Worm (Caenorhabditis elegans) whole organism, young adult: ENCODE results near the gene M106.7.

ENCODE experiments used
- B0261.1 ChIP-seq: sonication (generic microtip); optimal IDR thresholded peaks from 2 replicates; lab custom pipeline; 2016; ENCODE audit warnings: mild to moderate bottlenecking, missing genetic modification characterization, moderate library complexity, missing compliant biosample characterization
- C06A6.2 ChIP-seq: fragments of 200-800 bp; sonication (Bioruptor generic); conservative IDR thresholded peaks from 2 replicates; pipeline ENCODE4 v1.3.6; 2022; ENCODE audit warnings: missing genetic modification characterization, missing compliant biosample characterization
- F10E7.11 ChIP-seq: sonication (generic microtip); optimal IDR thresholded peaks from 2 replicates; lab custom pipeline; 2017; ENCODE audit warnings: mild to moderate bottlenecking, missing genetic modification characterization, moderate library complexity, missing compliant biosample characterization
- F23B12.7 ChIP-seq: sonication (generic microtip); optimal IDR thresholded peaks from 2 replicates; lab custom pipeline; 2017; ENCODE audit warnings: missing genetic modification characterization, mild to moderate bottlenecking, missing compliant biosample characterization, antibody characterized with exemption, moderate library complexity; ENCODE audit not compliant: insufficient read depth
- F57A8.1 ChIP-seq: fragments of 200-800 bp; sonication (Bioruptor generic); optimal IDR thresholded peaks from 2 replicates; lab custom pipeline; 2018; ENCODE audit warnings: mild to moderate bottlenecking, missing genetic modification characterization, moderate library complexity, missing compliant biosample characterization
- Y53F4B.3 ChIP-seq: fragments of 200-800 bp; sonication (Bioruptor generic); IDR thresholded peaks from 2 replicates; pipeline ENCODE4 v1.3.6; 2022; ENCODE audit warnings: missing genetic modification reagents, missing genetic modification characterization, missing compliant biosample characterization
- Y53G8AR.9 ChIP-seq: fragments of 200-800 bp; sonication (Bioruptor generic); conservative IDR thresholded peaks from 2 replicates; pipeline ENCODE4 v1.3.6; 2022; ENCODE audit warnings: missing genetic modification reagents, missing genetic modification characterization, missing compliant biosample characterization
- Y56A3A.18 ChIP-seq: fragments of 200-800 bp; sonication (Bioruptor generic); IDR thresholded peaks from 2 replicates; pipeline ENCODE4 v1.3.6; 2022; ENCODE audit warnings: missing genetic modification reagents, missing genetic modification characterization, missing compliant biosample characterization
- Y95B8A.8 ChIP-seq: fragments of 200-800 bp; sonication (Bioruptor generic); IDR thresholded peaks from 2 replicates; pipeline ENCODE4 v1.3.6; 2022; ENCODE audit warnings: missing genetic modification reagents, missing genetic modification characterization, missing compliant biosample characterization
- akir-1 ChIP-seq: fragments of 200-800 bp; sonication (Bioruptor generic); optimal IDR thresholded peaks from 2 replicates; lab custom pipeline; 2018; ENCODE audit warnings: mild to moderate bottlenecking, missing genetic modification characterization, moderate library complexity, missing compliant biosample characterization
- aptf-3 ChIP-seq: fragments of 200-800 bp; sonication (Bioruptor generic); IDR thresholded peaks from 2 replicates; pipeline ENCODE4 v1.3.6; 2022; ENCODE audit warnings: missing genetic modification characterization, missing compliant biosample characterization
- attf-5 ChIP-seq: fragments of 200-800 bp; sonication (Bioruptor generic); optimal IDR thresholded peaks from 2 replicates; lab custom pipeline; 2018; ENCODE audit warnings: mild to moderate bottlenecking, missing genetic modification characterization, missing compliant biosample characterization
- ceh-40 ChIP-seq: fragments of 200-800 bp; sonication (Bioruptor generic); IDR thresholded peaks from 2 replicates; pipeline ENCODE4 v1.3.6; 2022; ENCODE audit warnings: missing genetic modification characterization, missing compliant biosample characterization
- egl-44 ChIP-seq: fragments of 200-800 bp; sonication (Bioruptor generic); IDR thresholded peaks from 2 replicates; pipeline ENCODE4 v1.3.6; 2022; ENCODE audit warnings: missing genetic modification reagents, missing genetic modification characterization, missing compliant biosample characterization
- gei-17 ChIP-seq: fragments of 200-800 bp; sonication (Bioruptor generic); optimal IDR thresholded peaks from 2 replicates; lab custom pipeline; 2018; ENCODE audit warnings: mild to moderate bottlenecking, missing genetic modification characterization, missing compliant biosample characterization
- hmg-1.2 ChIP-seq: fragments of 200-800 bp; sonication (Bioruptor generic); IDR thresholded peaks from 2 replicates; pipeline ENCODE4 v1.3.6; 2022; ENCODE audit warnings: missing genetic modification reagents, missing genetic modification characterization, missing compliant biosample characterization
- lag-1 ChIP-seq: fragments of 200-800 bp; sonication (Bioruptor generic); IDR thresholded peaks from 2 replicates; pipeline ENCODE4 v1.3.6; 2022; ENCODE audit warnings: missing genetic modification reagents, missing genetic modification characterization, missing compliant biosample characterization
- let-526 ChIP-seq: fragments of 200-800 bp; sonication (Bioruptor generic); IDR thresholded peaks from 2 replicates; pipeline ENCODE4 v1.3.6; 2022; ENCODE audit warnings: missing genetic modification reagents, missing genetic modification characterization, missing compliant biosample characterization
- lin-35 ChIP-seq, 3 experiments: fragments of 150-350 bp in 2 of 3; sonication (generic microtip) in 1 of 3; optimal IDR thresholded peaks; 2 replicates each; lab custom pipeline; 2014 to 2018; ENCODE audit warnings: missing biosample characterization in 3 of 3, missing genetic modification characterization in 3 of 3, missing genetic modification reagents in 3 of 3
- madf-10 ChIP-seq: sonication (generic microtip); optimal IDR thresholded peaks from 2 replicates; lab custom pipeline; 2016; ENCODE audit warnings: mild to moderate bottlenecking, missing genetic modification characterization, missing compliant biosample characterization
- madf-3 ChIP-seq: fragments of 200-800 bp; sonication (Bioruptor generic); IDR thresholded peaks from 2 replicates; pipeline ENCODE4 v1.3.6; 2022; ENCODE audit warnings: missing genetic modification reagents, missing genetic modification characterization, missing compliant biosample characterization
- mcd-1 ChIP-seq: fragments of 200-800 bp; sonication (Bioruptor generic); IDR thresholded peaks from 2 replicates; pipeline ENCODE4 v1.3.6; 2022; ENCODE audit warnings: missing genetic modification reagents, missing genetic modification characterization, missing compliant biosample characterization
- mes-4 ChIP-seq: sonication (generic microtip); optimal IDR thresholded peaks from 2 replicates; lab custom pipeline; 2016; ENCODE audit warnings: missing genotype, missing genetic modification characterization, missing compliant biosample characterization
- mxl-1 ChIP-seq: sonication (generic microtip); optimal IDR thresholded peaks from 2 replicates; lab custom pipeline; 2016; ENCODE audit warnings: missing genetic modification characterization, missing compliant biosample characterization
- nfya-1 ChIP-seq: sonication (generic microtip); optimal IDR thresholded peaks from 2 replicates; lab custom pipeline; 2017; ENCODE audit warnings: antibody characterized with exemption, missing compliant biosample characterization, missing genetic modification characterization, borderline replicate concordance; ENCODE audit not compliant: insufficient read depth
- nfyb-1 ChIP-seq: fragments of 200-800 bp; sonication (Bioruptor generic); IDR thresholded peaks from 2 replicates; pipeline ENCODE4 v1.3.6; 2022; ENCODE audit warnings: missing genetic modification reagents, missing genetic modification characterization, missing compliant biosample characterization
- nhr-179 ChIP-seq: sonication (generic microtip); optimal IDR thresholded peaks from 2 replicates; lab custom pipeline; 2016; ENCODE audit warnings: mild to moderate bottlenecking, missing genetic modification characterization, missing compliant biosample characterization
- pha-4 ChIP-seq: fragments of 150-350 bp; sonication (generic microtip); optimal IDR thresholded peaks from 2 replicates; lab custom pipeline; 2014; ENCODE audit warnings: missing biosample characterization, missing genetic modification reagents, missing genetic modification characterization
- repo-1 ChIP-seq: sonication (generic microtip); optimal IDR thresholded peaks from 2 replicates; lab custom pipeline; 2017; ENCODE audit warnings: mild to moderate bottlenecking, missing genetic modification characterization, missing compliant biosample characterization
- rpc-1 ChIP-seq, 2 experiments: fragments of 150-350 bp in 1 of 2; sonication (generic microtip) in 1 of 2; optimal IDR thresholded peaks; 2 replicates each; lab custom pipeline; 2014 to 2018; ENCODE audit warnings: missing biosample characterization in 1 of 2, missing genetic modification characterization in 1 of 2, missing genetic modification reagents in 1 of 2, missing genotype in 1 of 2
- snpc-4 ChIP-seq, 5 experiments: fragments of 150-350 bp in 1 of 5; sonication (generic microtip) in 4 of 5; optimal IDR thresholded peaks; 2 replicates each; lab custom pipeline; 2014 to 2018; ENCODE audit warnings: missing genetic modification characterization in 5 of 5, missing biosample characterization in 3 of 5, antibody characterized with exemption in 2 of 5, mild to moderate bottlenecking in 2 of 5, missing compliant biosample characterization in 2 of 5, missing genotype in 2 of 5, moderate library complexity in 2 of 5, missing genetic modification reagents in 1 of 5
- sptf-2 ChIP-seq: fragments of 200-800 bp; sonication (Bioruptor generic); optimal IDR thresholded peaks from 2 replicates; lab custom pipeline; 2018; ENCODE audit warnings: mild to moderate bottlenecking, missing genetic modification characterization, missing compliant biosample characterization
- xnd-1 ChIP-seq: sonication (generic microtip); optimal IDR thresholded peaks from 2 replicates; lab custom pipeline; 2016; ENCODE audit warnings: missing genotype, missing genetic modification reagents, missing genetic modification characterization, missing compliant biosample characterization
- zfh-2 ChIP-seq: fragments of 200-800 bp; sonication (Bioruptor generic); conservative IDR thresholded peaks from 2 replicates; pipeline ENCODE4 v1.3.6; 2022; ENCODE audit warnings: missing genetic modification reagents, missing genetic modification characterization, missing compliant biosample characterization
- ztf-18 ChIP-seq: sonication (generic microtip); optimal IDR thresholded peaks from 2 replicates; lab custom pipeline; 2016; ENCODE audit warnings: missing genotype, mild to moderate bottlenecking, missing genetic modification characterization, missing compliant biosample characterization
- ztf-25 ChIP-seq: fragments of 200-800 bp; sonication (Bioruptor generic); IDR thresholded peaks from 2 replicates; pipeline ENCODE4 v1.3.6; 2022; ENCODE audit warnings: missing genetic modification reagents, missing genetic modification characterization, missing compliant biosample characterization
- ztf-3 ChIP-seq: fragments of 200-800 bp; sonication (Bioruptor generic); optimal IDR thresholded peaks from 2 replicates; lab custom pipeline; 2018; ENCODE audit warnings: mild to moderate bottlenecking, missing genetic modification characterization, missing compliant biosample characterization

The M106.7 gene

DNA sequence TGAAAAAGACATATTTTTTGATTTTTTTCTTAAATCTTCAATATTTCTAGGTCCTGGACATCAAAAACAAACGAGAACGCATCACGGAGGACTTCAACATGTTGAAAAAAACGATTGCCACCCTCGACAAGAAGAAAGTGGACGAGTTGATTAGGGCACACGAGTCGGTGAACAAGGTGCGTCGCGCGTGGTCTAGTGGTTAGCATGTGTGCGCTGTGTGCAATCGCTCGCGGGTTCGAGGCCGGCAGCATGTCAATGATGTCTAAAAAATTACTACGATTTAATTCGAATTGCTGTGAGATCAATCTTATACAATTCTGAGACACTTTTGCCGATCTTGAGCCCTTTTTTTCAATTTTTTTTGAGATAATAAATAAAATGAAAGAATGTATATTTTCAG lies 16.9 kb downstream of the M106.7 start (continued):
- TF ChIP-seq C06A6.2 (GFP tag; lab: Robert Waterston, UW) = 0 out of 2 replicates have a peak, but pooled peaks have one; percentile 36
- peak; percentile 75 for TF ChIP-seq snpc-4 (GFP tag; optimal IDR thresholded peaks at IDR 0.05; lab: Kevin White, UChicago)
- TF ChIP-seq snpc-4 (tag; optimal IDR thresholded peaks at IDR 0.05; lab: Kevin White, UChicago) = peak; percentile 24 to 78 (median 72)
- TF ChIP-seq gei-17 (GFP tag; lab: Kevin White, UChicago) = no peak
- peak; percentile 69 for TF ChIP-seq F57A8.1
- TF ChIP-seq ceh-40 (GFP tag; lab: Robert Waterston, UW) = peak; percentile 69; the same call in 1 of the 2 replicates
- peak; percentile 82 for TF ChIP-seq mes-4
- TF ChIP-seq Y95B8A.8 (GFP tag; lab: Robert Waterston, UW) = peak; percentile 78; the same call in 1 of the 2 replicates
- TF ChIP-seq sptf-2 (GFP tag; lab: Kevin White, UChicago) = peak; percentile 24
- peak; percentile 60; the same call in 1 of the 2 replicates for TF ChIP-seq madf-3
- no peak for TF ChIP-seq nhr-179
- 0 out of 2 replicates have a peak, but pooled peaks have one; percentile 61 for TF ChIP-seq Y56A3A.18 (GFP tag; lab: Robert Waterston, UW)
- peak; percentile 87 for TF ChIP-seq rpc-1 (optimal IDR thresholded peaks at IDR 0.05; lab: Kevin White, UChicago)
- peak; percentile 87 for TF ChIP-seq rpc-1 (tag; optimal IDR thresholded peaks at IDR 0.05; lab: Kevin White, UChicago)
- TF ChIP-seq F23B12.7 (tag; lab: Kevin White, UChicago) = peak; percentile 82

ce11 chrII:10838550-10838949 lies 18.4 kb downstream of the M106.7 start:
- TF ChIP-seq Y53G8AR.9 (GFP tag; lab: Robert Waterston, UW) (no peak), nfyb-1 (peak; percentile 30; the same call in 1 of the 2 replicates)

DNA sequence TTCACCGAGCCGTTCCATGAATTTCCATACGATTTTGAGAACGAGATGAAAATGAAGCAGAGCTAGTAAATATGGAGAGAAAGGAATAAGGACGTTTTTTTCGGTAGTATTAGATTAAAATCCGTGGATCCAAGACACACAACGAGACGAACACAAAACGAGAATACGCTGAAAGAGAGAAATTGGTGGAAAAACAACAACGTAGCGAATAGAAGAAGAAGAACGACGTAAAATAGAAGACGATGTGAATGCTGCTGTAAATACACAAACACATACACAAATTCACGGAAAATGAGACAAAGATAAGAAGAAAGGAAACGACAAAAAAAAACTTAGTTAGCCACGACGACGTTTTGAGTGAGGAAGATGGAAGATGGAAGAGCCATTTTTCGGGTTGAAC lies 22.3 kb downstream of the M106.7 start:
- no peak for TF ChIP-seq Y53F4B.3
- no peak for TF ChIP-seq lin-35 (GFP tag; optimal IDR thresholded peaks at IDR 0.05; lab: Kevin White, UChicago)
- TF ChIP-seq lag-1 (GFP tag; lab: Robert Waterston, UW) = no peak
- no peak for TF ChIP-seq attf-5 (GFP tag; lab: Kevin White, UChicago)
- TF ChIP-seq mcd-1 (GFP tag; lab: Robert Waterston, UW) = no peak
- TF ChIP-seq egl-44 = no peak
- TF ChIP-seq hmg-1.2 (GFP tag; lab: Robert Waterston, UW) = no peak
- no peak for TF ChIP-seq let-526 (GFP tag; lab: Robert Waterston, UW)
- no peak for TF ChIP-seq nfya-1 (tag; lab: Kevin White, UChicago)
- no peak for TF ChIP-seq ztf-18
- TF ChIP-seq madf-10 (tag; lab: Kevin White, UChicago) = no peak
- no peak for TF ChIP-seq Y95B8A.8 (GFP tag; lab: Robert Waterston, UW)
- no peak for TF ChIP-seq nhr-179
- TF ChIP-seq B0261.1 = no peak
- no peak for TF ChIP-seq aptf-3 (GFP tag; lab: Robert Waterston, UW)

DNA sequence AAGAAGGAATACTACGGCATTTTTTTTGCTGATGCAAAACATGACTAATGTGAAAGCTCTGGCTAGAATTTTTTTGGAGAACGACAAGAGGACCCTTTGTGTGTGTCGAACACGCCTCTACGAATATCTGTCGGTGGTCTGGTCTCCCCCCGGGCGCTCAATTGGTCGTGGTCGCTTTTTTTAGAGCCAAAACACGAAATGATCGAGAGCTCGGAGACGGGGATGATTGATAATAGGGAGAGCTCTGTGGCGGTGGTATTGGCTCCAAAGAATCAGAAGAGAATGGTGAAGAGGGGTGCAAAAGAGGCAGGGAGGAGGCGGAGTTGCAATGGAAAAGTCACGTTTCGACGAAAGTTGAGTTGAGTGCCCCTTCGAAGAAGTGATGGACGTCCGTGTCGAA lies 27.4 kb downstream of the M106.7 start:
- TF ChIP-seq xnd-1 (tag; lab: Kevin White, UChicago) (no peak), zfh-2 (GFP tag; lab: Robert Waterston, UW) (peak; percentile 54), ceh-40 (GFP tag; lab: Robert Waterston, UW) (no peak), madf-3 (no peak), pha-4 (no peak)
- TF ChIP-seq, all 124 proteins: peak for 1

ce11 chrII:10829081-10829480 lies 27.9 kb downstream of the M106.7 start, which contains the start of gene VM106R.1:
Gene VM106R.1, minus strand, starts transcription at chrII:10829181.
- TF ChIP-seq attf-5 (GFP tag; lab: Kevin White, UChicago) (no peak), ztf-3 (GFP tag; lab: Kevin White, UChicago) (no peak), repo-1 (no peak), ztf-25 (GFP tag; lab: Robert Waterston, UW) (no peak), akir-1 (GFP tag; lab: Kevin White, UChicago) (no peak), F10E7.11 (tag; lab: Kevin White, UChicago) (no peak), pha-4 (no peak), mxl-1 (no peak)
